Fruit fly (Drosophila melanogaster) whole organism, prepupa: Measurements from ENCODE around the gene CG46059.

Experiments used
- Blimp-1 ChIP-seq: fragments of 200-800 bp; sonication (Bioruptor generic); optimal IDR thresholded peaks from 3 replicates; lab custom pipeline; 2017; ENCODE audit warnings: missing biosample characterization, missing genetic modification characterization, mild to moderate bottlenecking, moderate library complexity, missing genetic modification reagents
- CG10631 ChIP-seq: fragments of 200-800 bp; sonication (Bioruptor generic); optimal IDR thresholded peaks from 2 replicates; lab custom pipeline; 2016; ENCODE audit warnings: missing biosample characterization, missing genetic modification characterization
- CG10669 ChIP-seq: fragments of 200-800 bp; sonication (Bioruptor generic); optimal IDR thresholded peaks from 3 replicates; lab custom pipeline; 2018; ENCODE audit warnings: missing biosample characterization, mild to moderate bottlenecking, missing genetic modification characterization, moderate library complexity
- CG11294 ChIP-seq: fragments of 200-800 bp; sonication (Bioruptor generic); IDR thresholded peaks from 2 replicates; pipeline ENCODE4 v1.3.6; 2022; ENCODE audit warnings: missing biosample characterization, missing genetic modification characterization
- CG11762 ChIP-seq: fragments of 200-800 bp; sonication (Bioruptor generic); optimal IDR thresholded peaks from 3 replicates; lab custom pipeline; 2016; ENCODE audit warnings: missing biosample characterization, missing genetic modification characterization; ENCODE audit not compliant: insufficient read depth
- CG11902 ChIP-seq: fragments of 200-800 bp; sonication (Bioruptor generic); optimal IDR thresholded peaks from 3 replicates; lab custom pipeline; 2016; ENCODE audit warnings: missing biosample characterization, missing genetic modification characterization
- CG1621 ChIP-seq: fragments of 200-800 bp; sonication (Bioruptor generic); optimal IDR thresholded peaks from 3 replicates; lab custom pipeline; 2018; ENCODE audit warnings: missing biosample characterization, mild to moderate bottlenecking, missing genetic modification characterization
- CG16779 ChIP-seq: fragments of 200-800 bp; sonication (Bioruptor generic); optimal IDR thresholded peaks from 3 replicates; lab custom pipeline; 2017; ENCODE audit warnings: missing biosample characterization, mild to moderate bottlenecking, missing genetic modification characterization
- CG3032 ChIP-seq: fragments of 200-800 bp; optimal IDR thresholded peaks from 2 replicates; lab custom pipeline; 2019; ENCODE audit warnings: missing biosample characterization, mild to moderate bottlenecking, missing genetic modification characterization, moderate library complexity
- CG32006 ChIP-seq: fragments of 200-800 bp; sonication (Bioruptor generic); optimal IDR thresholded peaks from 3 replicates; lab custom pipeline; 2017; ENCODE audit warnings: missing biosample characterization, mild to moderate bottlenecking, missing genetic modification characterization
- CG34406 ChIP-seq: fragments of 200-800 bp; sonication (Bioruptor generic); optimal IDR thresholded peaks from 3 replicates; lab custom pipeline; 2016; ENCODE audit warnings: missing biosample characterization, missing genetic modification characterization
- CG4318 ChIP-seq: fragments of 200-800 bp; sonication (Bioruptor generic); optimal IDR thresholded peaks from 3 replicates; lab custom pipeline; 2017; ENCODE audit warnings: missing biosample characterization, mild to moderate bottlenecking, missing genetic modification characterization
- CG6276 ChIP-seq: fragments of 200-800 bp; sonication (Bioruptor generic); optimal IDR thresholded peaks from 2 replicates; lab custom pipeline; 2017; ENCODE audit warnings: missing biosample characterization, mild to moderate bottlenecking, missing genetic modification characterization
- CG6792 ChIP-seq: fragments of 200-800 bp; sonication (Bioruptor generic); optimal IDR thresholded peaks from 3 replicates; lab custom pipeline; 2016; ENCODE audit warnings: missing biosample characterization, missing genetic modification characterization
- CG6808 ChIP-seq: fragments of 200-800 bp; sonication (Bioruptor generic); optimal IDR thresholded peaks from 3 replicates; lab custom pipeline; 2017; ENCODE audit warnings: missing biosample characterization, missing genetic modification characterization, mild to moderate bottlenecking, moderate library complexity, missing genetic modification reagents
- CG6854 ChIP-seq: fragments of 200-800 bp; sonication (Bioruptor generic); optimal IDR thresholded peaks from 2 replicates; lab custom pipeline; 2017; ENCODE audit warnings: missing biosample characterization, mild to moderate bottlenecking, missing genetic modification characterization
- CG7368 ChIP-seq: fragments of 200-800 bp; sonication (Bioruptor generic); optimal IDR thresholded peaks from 3 replicates; lab custom pipeline; 2016; ENCODE audit warnings: missing biosample characterization, missing genetic modification characterization
- CG8319 ChIP-seq: fragments of 200-800 bp; sonication (Bioruptor generic); optimal IDR thresholded peaks from 3 replicates; lab custom pipeline; 2016; ENCODE audit warnings: missing biosample characterization, missing genetic modification characterization
- CG8632 ChIP-seq: fragments of 200-800 bp; sonication (Bioruptor generic); optimal IDR thresholded peaks from 3 replicates; lab custom pipeline; 2016; ENCODE audit warnings: missing biosample characterization, missing genetic modification characterization
- CG9139 ChIP-seq: fragments of 200-800 bp; sonication (Bioruptor generic); optimal IDR thresholded peaks from 3 replicates; lab custom pipeline; 2017; ENCODE audit warnings: missing biosample characterization, mild to moderate bottlenecking, missing genetic modification characterization
- Eip78C ChIP-seq: fragments of 200-800 bp; sonication (Bioruptor generic); peaks from one replicate; lab custom pipeline; 2016; ENCODE audit warnings: missing biosample characterization, missing genetic modification characterization
- Ets21C ChIP-seq: fragments of 200-800 bp; sonication (Bioruptor generic); optimal IDR thresholded peaks from 3 replicates; lab custom pipeline; 2016; ENCODE audit warnings: missing biosample characterization, missing genetic modification characterization
- Ets96B ChIP-seq: fragments of 200-800 bp; optimal IDR thresholded peaks from 2 replicates; lab custom pipeline; 2019; ENCODE audit warnings: missing biosample characterization, mild to moderate bottlenecking, missing genetic modification characterization, moderate library complexity
- Hr38 ChIP-seq: sonication (Bioruptor generic); optimal IDR thresholded peaks from 2 replicates; lab custom pipeline; 2016; ENCODE audit warnings: missing biosample characterization, missing genetic modification characterization
- Hr39 ChIP-seq: fragments of 200-800 bp; sonication (Bioruptor generic); optimal IDR thresholded peaks from 2 replicates; lab custom pipeline; 2016; ENCODE audit warnings: missing biosample characterization, missing genetic modification characterization
- Lpt ChIP-seq: fragments of 200-800 bp; sonication (Bioruptor generic); optimal IDR thresholded peaks from 3 replicates; lab custom pipeline; 2016; ENCODE audit warnings: missing biosample characterization, missing genetic modification characterization
- Met ChIP-seq: fragments of 200-800 bp; sonication (Bioruptor generic); optimal IDR thresholded peaks from 3 replicates; lab custom pipeline; 2016; ENCODE audit warnings: missing biosample characterization, missing genetic modification characterization
- OdsH ChIP-seq: fragments of 200-800 bp; sonication (Bioruptor generic); optimal IDR thresholded peaks from 3 replicates; lab custom pipeline; 2016; ENCODE audit warnings: missing biosample characterization, missing genetic modification characterization
- Smox ChIP-seq: fragments of 200-800 bp; sonication (Bioruptor generic); optimal IDR thresholded peaks from 3 replicates; lab custom pipeline; 2016; ENCODE audit warnings: missing biosample characterization, missing genetic modification characterization
- Sox102F ChIP-seq: fragments of 200-800 bp; sonication (Bioruptor generic); optimal IDR thresholded peaks from 2 replicates; lab custom pipeline; 2016; ENCODE audit warnings: missing biosample characterization, mild to moderate bottlenecking, missing genetic modification characterization
- Sox14 ChIP-seq: fragments of 200-800 bp; sonication (Bioruptor generic); optimal IDR thresholded peaks from 3 replicates; lab custom pipeline; 2016; ENCODE audit warnings: missing biosample characterization, missing genetic modification characterization
- Sox15 ChIP-seq: fragments of 200-800 bp; sonication (Bioruptor generic); optimal IDR thresholded peaks from 3 replicates; lab custom pipeline; 2016; ENCODE audit warnings: missing biosample characterization, missing genetic modification characterization
- achi ChIP-seq: fragments of 200-800 bp; sonication (Bioruptor generic); optimal IDR thresholded peaks from 3 replicates; lab custom pipeline; 2016; ENCODE audit warnings: missing biosample characterization, missing genetic modification characterization
- acj6 ChIP-seq: fragments of 200-800 bp; sonication (Bioruptor generic); optimal IDR thresholded peaks from 3 replicates; lab custom pipeline; 2016; ENCODE audit warnings: missing biosample characterization, missing genetic modification characterization
- cyc ChIP-seq: fragments of 200-800 bp; sonication (Bioruptor generic); optimal IDR thresholded peaks from 3 replicates; lab custom pipeline; 2016; ENCODE audit warnings: missing biosample characterization, missing genetic modification characterization
- dac ChIP-seq: fragments of 200-800 bp; sonication (Bioruptor generic); optimal IDR thresholded peaks from 2 replicates; lab custom pipeline; 2017; ENCODE audit warnings: missing biosample characterization, mild to moderate bottlenecking, missing genetic modification characterization
- esn ChIP-seq: fragments of 200-800 bp; sonication (Bioruptor generic); optimal IDR thresholded peaks from 2 replicates; lab custom pipeline; 2016; ENCODE audit warnings: missing biosample characterization, mild to moderate bottlenecking, missing genetic modification characterization, moderate library complexity
- fd59A ChIP-seq: fragments of 200-800 bp; sonication (Bioruptor generic); optimal IDR thresholded peaks from 2 replicates; lab custom pipeline; 2017; ENCODE audit warnings: missing biosample characterization, mild to moderate bottlenecking, missing genetic modification characterization, missing genetic modification reagents
- fkh ChIP-seq: fragments of 200-800 bp; sonication (Bioruptor generic); optimal IDR thresholded peaks from 3 replicates; lab custom pipeline; 2017; ENCODE audit warnings: missing biosample characterization, mild to moderate bottlenecking, missing genetic modification characterization, moderate library complexity
- net ChIP-seq: fragments of 200-800 bp; sonication (Bioruptor generic); optimal IDR thresholded peaks from 3 replicates; lab custom pipeline; 2016; ENCODE audit warnings: missing biosample characterization, missing genetic modification characterization
- pdm3 ChIP-seq: fragments of 200-800 bp; sonication (Bioruptor generic); optimal IDR thresholded peaks from 3 replicates; lab custom pipeline; 2016; ENCODE audit warnings: missing biosample characterization, missing genetic modification characterization
- salr ChIP-seq, 2 experiments: fragments of 200-800 bp; sonication (Bioruptor generic); optimal IDR thresholded peaks; 3 replicates each; lab custom pipeline; 2016 to 2018; ENCODE audit warnings: missing biosample characterization in 2 of 2, missing genetic modification characterization in 2 of 2, mild to moderate bottlenecking in 1 of 2
- spab ChIP-seq: fragments of 200-800 bp; sonication (Bioruptor generic); optimal IDR thresholded peaks from 2 replicates; lab custom pipeline; 2017; ENCODE audit warnings: missing biosample characterization, mild to moderate bottlenecking, missing genetic modification characterization, missing genetic modification reagents
- ss ChIP-seq, 2 experiments: fragments of 200-800 bp; sonication (Bioruptor generic); optimal IDR thresholded peaks; 2 replicates in 1 of 2; 3 replicates in 1 of 2; lab custom pipeline; 2017 to 2018; ENCODE audit warnings: mild to moderate bottlenecking in 2 of 2, missing biosample characterization in 2 of 2, missing genetic modification characterization in 2 of 2, moderate library complexity in 1 of 2
- svp ChIP-seq: fragments of 200-800 bp; sonication (Bioruptor generic); peaks from one replicate; lab custom pipeline; 2016; ENCODE audit warnings: missing biosample characterization, missing genetic modification characterization

CG46059 gene

dm6 chr2L:19200211-19200610 lies 16.6 kb upstream of the CG46059 start (continued):
- TF ChIP-seq salr (GFP tag; optimal IDR thresholded peaks at IDR 0.05; lab: Kevin White, UChicago) (no peak), cyc (GFP tag; lab: Kevin White, UChicago) (peak; percentile 43), Sox14 (GFP tag; lab: Kevin White, UChicago) (peak; percentile 35), OdsH (GFP tag; lab: Kevin White, UChicago) (peak; percentile 50), spab (GFP tag; lab: Kevin White, UChicago) (peak; percentile 45), Hr38 (GFP tag; lab: Kevin White, UChicago) (no peak), fkh (no peak), CG6808 (GFP tag; lab: Kevin White, UChicago) (peak; percentile 27), dac (GFP tag; lab: Kevin White, UChicago) (no peak), CG6276 (GFP tag; lab: Kevin White, UChicago) (no peak), svp (GFP tag; lab: Kevin White, UChicago) (peak; percentile 60), Lpt (GFP tag; lab: Kevin White, UChicago) (no peak), CG8632 (GFP tag; lab: Kevin White, UChicago) (peak; percentile 17), Eip78C (GFP tag; lab: Kevin White, UChicago) (peak; percentile 72), CG11762 (peak; percentile 42), CG7368 (GFP tag; lab: Kevin White, UChicago) (peak; percentile 30), acj6 (peak; percentile 40), Smox (GFP tag; lab: Kevin White, UChicago) (peak; percentile 39), fd59A (peak; percentile 45), Sox15 (GFP tag; lab: Kevin White, UChicago) (peak; percentile 24)

DNA sequence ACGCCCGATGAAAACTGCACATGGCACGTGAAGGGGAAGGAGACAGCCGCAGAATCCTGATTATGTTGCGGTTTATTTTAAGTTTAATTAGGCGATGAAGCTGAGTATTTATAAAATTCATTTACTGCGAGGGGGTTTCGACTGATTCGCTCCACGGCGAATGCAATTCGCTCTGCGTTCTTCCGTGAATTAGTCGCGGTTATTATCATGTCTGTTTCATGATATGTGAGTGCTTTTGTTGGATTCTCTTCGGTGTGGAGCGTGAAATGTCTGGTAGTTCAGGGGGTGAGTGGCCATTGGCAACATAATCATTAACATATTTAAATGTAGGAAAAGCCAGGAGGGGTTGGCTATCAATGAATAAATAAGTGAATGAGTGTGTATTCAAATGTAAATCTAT lies 14.8 kb upstream of the CG46059 start:
- TF ChIP-seq CG8319 (GFP tag; lab: Kevin White, UChicago): no peak

DNA sequence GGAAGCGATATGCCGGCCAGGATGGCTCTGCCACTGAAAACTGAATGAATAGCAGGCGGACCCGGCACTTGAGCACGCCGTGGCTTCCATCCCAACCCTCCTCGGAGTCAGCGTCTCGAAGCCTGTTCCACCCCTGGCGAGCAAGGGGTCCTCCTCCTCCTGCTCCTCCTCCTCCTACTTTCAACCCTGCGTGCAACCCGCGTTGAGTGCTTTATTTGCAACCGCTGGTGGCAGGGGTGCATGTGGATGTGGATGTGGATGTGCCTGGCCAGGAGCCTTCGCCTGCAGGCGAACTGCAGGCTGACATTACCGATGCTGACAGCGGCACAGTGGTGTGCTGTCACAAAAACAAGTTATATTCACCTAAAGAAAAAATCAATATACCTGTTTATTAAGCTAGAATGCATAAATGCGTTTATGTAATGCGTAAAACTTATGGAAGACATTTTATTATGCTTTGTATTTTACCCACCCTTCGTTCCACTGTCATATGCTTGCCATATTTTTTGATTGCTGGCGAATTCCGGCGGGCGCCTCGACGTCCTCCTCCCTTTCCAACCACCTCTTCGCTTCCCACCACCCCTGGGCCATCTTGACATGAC lies 13.0 kb upstream of the CG46059 start:
- peak; percentile 81 for TF ChIP-seq OdsH (GFP tag; lab: Kevin White, UChicago)
- peak; percentile 82 for TF ChIP-seq CG10631 (GFP tag; lab: Kevin White, UChicago)
- peak; percentile 90 for TF ChIP-seq esn (GFP tag; lab: Kevin White, UChicago)
- TF ChIP-seq Ets96B: peak; percentile 88
- TF ChIP-seq CG16779 (tag; lab: Kevin White, UChicago): peak; percentile 69
- peak; percentile 84 for TF ChIP-seq CG1621
- TF ChIP-seq Hr39 (GFP tag; lab: Kevin White, UChicago): peak; percentile 85
- TF ChIP-seq CG6276 (GFP tag; lab: Kevin White, UChicago): peak; percentile 45
- TF ChIP-seq acj6: peak; percentile 82
- TF ChIP-seq pdm3 (GFP tag; lab: Kevin White, UChicago): peak; percentile 78
- peak; percentile 58 for TF ChIP-seq CG6854 (GFP tag; lab: Kevin White, UChicago)
- peak; percentile 80 for TF ChIP-seq cyc (GFP tag; lab: Kevin White, UChicago)
- peak; percentile 83 for TF ChIP-seq Sox14 (GFP tag; lab: Kevin White, UChicago)
- TF ChIP-seq CG11762: peak; percentile 74
- TF ChIP-seq CG6792 (GFP tag; lab: Kevin White, UChicago): peak; percentile 87
- TF ChIP-seq Eip78C (GFP tag; lab: Kevin White, UChicago): peak; percentile 97
- peak; percentile 78 for TF ChIP-seq net (GFP tag; lab: Kevin White, UChicago)
- peak; percentile 66 for TF ChIP-seq Blimp-1
- TF ChIP-seq Ets21C (GFP tag; lab: Kevin White, UChicago): peak; percentile 82
- TF ChIP-seq CG11902 (GFP tag; lab: Kevin White, UChicago): peak; percentile 74
- no peak for TF ChIP-seq Hr38 (GFP tag; lab: Kevin White, UChicago)
- peak; percentile 94 for TF ChIP-seq svp (GFP tag; lab: Kevin White, UChicago)
- peak; percentile 90 for TF ChIP-seq Sox102F
- peak; percentile 80 for TF ChIP-seq CG9139 (GFP tag; lab: Kevin White, UChicago)
- TF ChIP-seq CG32006: peak; percentile 47
- TF ChIP-seq ss (GFP tag; optimal IDR thresholded peaks at IDR 0.05; lab: Kevin White, UChicago): peak; percentile 82 to 86
- peak; percentile 82 for TF ChIP-seq CG34406 (GFP tag; lab: Kevin White, UChicago)
- peak; percentile 90 for TF ChIP-seq Met (GFP tag; lab: Kevin White, UChicago)
- TF ChIP-seq CG11294: peak; percentile 51
- TF ChIP-seq Smox (GFP tag; lab: Kevin White, UChicago): peak; percentile 83
- peak; percentile 51 for TF ChIP-seq Lpt (GFP tag; lab: Kevin White, UChicago)
- peak; percentile 83 for TF ChIP-seq CG3032 (tag; lab: Kevin White, UChicago)
- TF ChIP-seq dac (GFP tag; lab: Kevin White, UChicago): no peak
- TF ChIP-seq CG10669 (GFP tag; lab: Kevin White, UChicago): peak; percentile 86
- TF ChIP-seq achi (GFP tag; lab: Kevin White, UChicago): peak; percentile 84
- peak; percentile 33 for TF ChIP-seq CG4318 (GFP tag; lab: Kevin White, UChicago)
